Fruit fly (Drosophila melanogaster) whole organism, prepupa: ENCODE measurements around the gene CG31050.
A peak's percentile ranks its signal among the peaks of the same experiment; 100 is the strongest.

Experiments used
- Blimp-1 ChIP-seq: fragments of 200-800 bp; sonication (Bioruptor generic); optimal IDR thresholded peaks from 3 replicates; lab custom pipeline; 2017; ENCODE audit warnings: missing biosample characterization, missing genetic modification characterization, mild to moderate bottlenecking, moderate library complexity, missing genetic modification reagents
- CG10669 ChIP-seq: fragments of 200-800 bp; sonication (Bioruptor generic); optimal IDR thresholded peaks from 3 replicates; lab custom pipeline; 2018; ENCODE audit warnings: missing biosample characterization, mild to moderate bottlenecking, missing genetic modification characterization, moderate library complexity
- CG15336 ChIP-seq: fragments of 200-800 bp; sonication (Bioruptor generic); IDR thresholded peaks from 2 replicates; pipeline ENCODE4 v1.3.6; 2022; ENCODE audit warnings: missing biosample characterization, missing genetic modification characterization
- CG3032 ChIP-seq: fragments of 200-800 bp; optimal IDR thresholded peaks from 2 replicates; lab custom pipeline; 2019; ENCODE audit warnings: missing biosample characterization, mild to moderate bottlenecking, missing genetic modification characterization, moderate library complexity
- CG31627 ChIP-seq: fragments of 200-800 bp; sonication (Bioruptor generic); optimal IDR thresholded peaks from 3 replicates; lab custom pipeline; 2016; ENCODE audit warnings: missing biosample characterization, missing genetic modification characterization
- CG32006 ChIP-seq: fragments of 200-800 bp; sonication (Bioruptor generic); optimal IDR thresholded peaks from 3 replicates; lab custom pipeline; 2017; ENCODE audit warnings: missing biosample characterization, mild to moderate bottlenecking, missing genetic modification characterization
- CG34406 ChIP-seq: fragments of 200-800 bp; sonication (Bioruptor generic); optimal IDR thresholded peaks from 3 replicates; lab custom pipeline; 2016; ENCODE audit warnings: missing biosample characterization, missing genetic modification characterization
- CG3919 ChIP-seq: fragments of 200-800 bp; sonication (Bioruptor generic); optimal IDR thresholded peaks from 3 replicates; lab custom pipeline; 2016; ENCODE audit warnings: missing biosample characterization, missing genetic modification characterization
- CG4318 ChIP-seq: fragments of 200-800 bp; sonication (Bioruptor generic); optimal IDR thresholded peaks from 3 replicates; lab custom pipeline; 2017; ENCODE audit warnings: missing biosample characterization, mild to moderate bottlenecking, missing genetic modification characterization
- CG6276 ChIP-seq: fragments of 200-800 bp; sonication (Bioruptor generic); optimal IDR thresholded peaks from 2 replicates; lab custom pipeline; 2017; ENCODE audit warnings: missing biosample characterization, mild to moderate bottlenecking, missing genetic modification characterization
- CG6808 ChIP-seq: fragments of 200-800 bp; sonication (Bioruptor generic); optimal IDR thresholded peaks from 3 replicates; lab custom pipeline; 2017; ENCODE audit warnings: missing biosample characterization, missing genetic modification characterization, mild to moderate bottlenecking, moderate library complexity, missing genetic modification reagents
- CG6854 ChIP-seq: fragments of 200-800 bp; sonication (Bioruptor generic); optimal IDR thresholded peaks from 2 replicates; lab custom pipeline; 2017; ENCODE audit warnings: missing biosample characterization, mild to moderate bottlenecking, missing genetic modification characterization
- CG7368 ChIP-seq: fragments of 200-800 bp; sonication (Bioruptor generic); optimal IDR thresholded peaks from 3 replicates; lab custom pipeline; 2016; ENCODE audit warnings: missing biosample characterization, missing genetic modification characterization
- CG9139 ChIP-seq: fragments of 200-800 bp; sonication (Bioruptor generic); optimal IDR thresholded peaks from 3 replicates; lab custom pipeline; 2017; ENCODE audit warnings: missing biosample characterization, mild to moderate bottlenecking, missing genetic modification characterization
- Eip75B ChIP-seq: fragments of 200-800 bp; sonication (Bioruptor generic); optimal IDR thresholded peaks from 3 replicates; lab custom pipeline; 2016; ENCODE audit warnings: missing biosample characterization, missing genetic modification characterization
- Eip93F ChIP-seq: fragments of 200-800 bp; sonication (Bioruptor generic); optimal IDR thresholded peaks from 2 replicates; lab custom pipeline; 2016; ENCODE audit warnings: missing biosample characterization, mild to moderate bottlenecking, missing genetic modification characterization
- Ets96B ChIP-seq: fragments of 200-800 bp; optimal IDR thresholded peaks from 2 replicates; lab custom pipeline; 2019; ENCODE audit warnings: missing biosample characterization, mild to moderate bottlenecking, missing genetic modification characterization, moderate library complexity
- Gug ChIP-seq: fragments of 200-800 bp; sonication (Bioruptor generic); IDR thresholded peaks from 2 replicates; pipeline ENCODE4 v1.3.6; 2022; ENCODE audit warnings: missing biosample characterization, missing genetic modification characterization
- Hr38 ChIP-seq: sonication (Bioruptor generic); optimal IDR thresholded peaks from 2 replicates; lab custom pipeline; 2016; ENCODE audit warnings: missing biosample characterization, missing genetic modification characterization
- Hr39 ChIP-seq: fragments of 200-800 bp; sonication (Bioruptor generic); optimal IDR thresholded peaks from 2 replicates; lab custom pipeline; 2016; ENCODE audit warnings: missing biosample characterization, missing genetic modification characterization
- Hr4 ChIP-seq: fragments of 200-800 bp; sonication (Bioruptor generic); optimal IDR thresholded peaks from 3 replicates; lab custom pipeline; 2016; ENCODE audit warnings: missing biosample characterization, missing genetic modification characterization
- Lpt ChIP-seq: fragments of 200-800 bp; sonication (Bioruptor generic); optimal IDR thresholded peaks from 3 replicates; lab custom pipeline; 2016; ENCODE audit warnings: missing biosample characterization, missing genetic modification characterization
- Met ChIP-seq: fragments of 200-800 bp; sonication (Bioruptor generic); optimal IDR thresholded peaks from 3 replicates; lab custom pipeline; 2016; ENCODE audit warnings: missing biosample characterization, missing genetic modification characterization
- Smox ChIP-seq: fragments of 200-800 bp; sonication (Bioruptor generic); optimal IDR thresholded peaks from 3 replicates; lab custom pipeline; 2016; ENCODE audit warnings: missing biosample characterization, missing genetic modification characterization
- Sox102F ChIP-seq: fragments of 200-800 bp; sonication (Bioruptor generic); optimal IDR thresholded peaks from 2 replicates; lab custom pipeline; 2016; ENCODE audit warnings: missing biosample characterization, mild to moderate bottlenecking, missing genetic modification characterization
- achi ChIP-seq: fragments of 200-800 bp; sonication (Bioruptor generic); optimal IDR thresholded peaks from 3 replicates; lab custom pipeline; 2016; ENCODE audit warnings: missing biosample characterization, missing genetic modification characterization
- cyc ChIP-seq: fragments of 200-800 bp; sonication (Bioruptor generic); optimal IDR thresholded peaks from 3 replicates; lab custom pipeline; 2016; ENCODE audit warnings: missing biosample characterization, missing genetic modification characterization
- dsx ChIP-seq: fragments of 200-800 bp; optimal IDR thresholded peaks from 3 replicates; lab custom pipeline; 2019; ENCODE audit warnings: missing biosample characterization, mild to moderate bottlenecking, missing genetic modification characterization, moderate library complexity; ENCODE audit not compliant: poor library complexity, severe bottlenecking
- eg ChIP-seq: fragments of 200-800 bp; sonication (Bioruptor generic); IDR thresholded peaks from 3 replicates; pipeline ENCODE4 v1.3.6; 2022; ENCODE audit warnings: missing biosample characterization, missing genetic modification characterization
- esn ChIP-seq: fragments of 200-800 bp; sonication (Bioruptor generic); optimal IDR thresholded peaks from 2 replicates; lab custom pipeline; 2016; ENCODE audit warnings: missing biosample characterization, mild to moderate bottlenecking, missing genetic modification characterization, moderate library complexity
- fkh ChIP-seq: fragments of 200-800 bp; sonication (Bioruptor generic); optimal IDR thresholded peaks from 3 replicates; lab custom pipeline; 2017; ENCODE audit warnings: missing biosample characterization, mild to moderate bottlenecking, missing genetic modification characterization, moderate library complexity
- net ChIP-seq: fragments of 200-800 bp; sonication (Bioruptor generic); optimal IDR thresholded peaks from 3 replicates; lab custom pipeline; 2016; ENCODE audit warnings: missing biosample characterization, missing genetic modification characterization
- salr ChIP-seq, 2 experiments: fragments of 200-800 bp; sonication (Bioruptor generic); optimal IDR thresholded peaks; 3 replicates each; lab custom pipeline; 2016 to 2018; ENCODE audit warnings: missing biosample characterization in 2 of 2, missing genetic modification characterization in 2 of 2, mild to moderate bottlenecking in 1 of 2
- spab ChIP-seq: fragments of 200-800 bp; sonication (Bioruptor generic); optimal IDR thresholded peaks from 2 replicates; lab custom pipeline; 2017; ENCODE audit warnings: missing biosample characterization, mild to moderate bottlenecking, missing genetic modification characterization, missing genetic modification reagents
- ss ChIP-seq, 2 experiments: fragments of 200-800 bp; sonication (Bioruptor generic); optimal IDR thresholded peaks; 2 replicates in 1 of 2; 3 replicates in 1 of 2; lab custom pipeline; 2017 to 2018; ENCODE audit warnings: mild to moderate bottlenecking in 2 of 2, missing biosample characterization in 2 of 2, missing genetic modification characterization in 2 of 2, moderate library complexity in 1 of 2
- svp ChIP-seq: fragments of 200-800 bp; sonication (Bioruptor generic); peaks from one replicate; lab custom pipeline; 2016; ENCODE audit warnings: missing biosample characterization, missing genetic modification characterization

CG31050 gene

dm6 chr3R:28656127-28656715 is 5.9 kb upstream of the CG31050 start (continued):
- TF ChIP-seq Hr39 (GFP tag; lab: Kevin White, UChicago) (peak; percentile 26), CG6276 (GFP tag; lab: Kevin White, UChicago) (no peak), Lpt (no peak), ss (GFP tag; optimal IDR thresholded peaks at IDR 0.05; lab: Kevin White, UChicago) (no peak), achi (GFP tag; lab: Kevin White, UChicago) (no peak), net (GFP tag; lab: Kevin White, UChicago) (no peak), esn (GFP tag; lab: Kevin White, UChicago) (no peak), Blimp-1 (no peak), CG6854 (GFP tag; lab: Kevin White, UChicago) (no peak), Sox102F (GFP tag; lab: Kevin White, UChicago) (no peak), Met (GFP tag; lab: Kevin White, UChicago) (peak; percentile 22), fkh (GFP tag; lab: Kevin White, UChicago) (no peak), CG6808 (no peak), Eip75B (GFP tag; lab: Kevin White, UChicago) (peak; percentile 8), cyc (GFP tag; lab: Kevin White, UChicago) (no peak), CG10669 (GFP tag; lab: Kevin White, UChicago) (no peak), spab (GFP tag; lab: Kevin White, UChicago) (no peak), Hr38 (no peak)

dm6 chr3R:28654596-28654995 is 4.3 kb upstream of the CG31050 start:
- TF ChIP-seq CG31627 (GFP tag; lab: Kevin White, UChicago) (no peak), Smox (GFP tag; lab: Kevin White, UChicago) (no peak), Ets96B (tag; lab: Kevin White, UChicago) (no peak), Gug (GFP tag; lab: Robert Waterston, UW) (no peak), Eip93F (no peak), CG15336 (GFP tag; lab: Robert Waterston, UW) (no peak), dsx (GFP tag; lab: Kevin White, UChicago) (no peak), Hr4 (GFP tag; lab: Kevin White, UChicago) (no peak), CG4318 (GFP tag; lab: Kevin White, UChicago) (no peak), CG3032 (tag; lab: Kevin White, UChicago) (no peak), CG3919 (GFP tag; lab: Kevin White, UChicago) (no peak), CG6854 (GFP tag; lab: Kevin White, UChicago) (no peak), CG9139 (GFP tag; lab: Kevin White, UChicago) (no peak), Met (GFP tag; lab: Kevin White, UChicago) (no peak), salr (GFP tag; optimal IDR thresholded peaks at IDR 0.05; lab: Kevin White, UChicago) (no peak), CG32006 (no peak), Eip75B (GFP tag; lab: Kevin White, UChicago) (no peak), eg (GFP tag; lab: Robert Waterston, UW) (no peak), ss (GFP tag; optimal IDR thresholded peaks at IDR 0.05; lab: Kevin White, UChicago) (no peak), CG7368 (GFP tag; lab: Kevin White, UChicago) (no peak)

dm6 chr3R:28642791-28643190 is 7.5 kb downstream of the CG31050 start, which contains the start of gene CG14062:
Gene CG14062 (minus strand): TSS chr3R:28642891.
- TF ChIP-seq Sox102F (GFP tag; lab: Kevin White, UChicago) (no peak), svp (GFP tag; lab: Kevin White, UChicago) (peak; percentile 10)

dm6 chr3R:28636111-28636510 is 14.2 kb downstream of the CG31050 start, which contains the start of gene CG9988:
Gene CG9988 (plus strand): TSS chr3R:28636411.
- no peak for TF ChIP-seq fkh (GFP tag; lab: Kevin White, UChicago)
- no peak for TF ChIP-seq CG34406 (GFP tag; lab: Kevin White, UChicago)
